Fruit fly (Drosophila melanogaster) whole organism, wandering third instar larva: Measurements from ENCODE around the gene mbo.

Source experiments
- Abd-B ChIP-seq: fragments of >200 bp; optimal IDR thresholded peaks from 2 replicates; lab custom pipeline; 2017; ENCODE audit warnings: missing biosample characterization, missing genetic modification characterization
- CG32264 ChIP-seq: fragments of 200-800 bp; sonication (Bioruptor generic); optimal IDR thresholded peaks from 2 replicates; lab custom pipeline; 2016; ENCODE audit warnings: missing biosample characterization, missing genetic modification characterization
- CG9705 ChIP-seq: fragments of 200-800 bp; sonication (Bioruptor generic); optimal IDR thresholded peaks from 2 replicates; lab custom pipeline; 2018; ENCODE audit warnings: missing biosample characterization, mild to moderate bottlenecking, missing genetic modification characterization
- CrebA ChIP-seq: fragments of 200-800 bp; sonication (Bioruptor generic); optimal IDR thresholded peaks from 2 replicates; lab custom pipeline; 2016; ENCODE audit warnings: missing biosample characterization, mild to moderate bottlenecking, missing genetic modification characterization, borderline replicate concordance
- Dfd ChIP-seq: fragments of >200 bp; optimal IDR thresholded peaks from 2 replicates; lab custom pipeline; 2017; ENCODE audit warnings: missing biosample characterization, missing genetic modification characterization
- Dif ChIP-seq: fragments of 200-275, 200-300 bp; sonication (Bioruptor generic); optimal IDR thresholded peaks from 2 replicates; lab custom pipeline; 2018; ENCODE audit warnings: missing biosample characterization, missing genetic modification characterization; ENCODE audit not compliant: partially characterized antibody
- GATAd ChIP-seq: sonication (Bioruptor generic); optimal IDR thresholded peaks from 2 replicates; lab custom pipeline; 2016; ENCODE audit warnings: missing biosample characterization, missing genetic modification characterization
- HLH106 ChIP-seq: fragments of 200-800 bp; optimal IDR thresholded peaks from 3 replicates; lab custom pipeline; 2019; ENCODE audit warnings: missing biosample characterization, mild to moderate bottlenecking, missing genetic modification characterization, moderate library complexity
- Hnf4 ChIP-seq: fragments of 200-800 bp; sonication (Bioruptor generic); optimal IDR thresholded peaks from 2 replicates; lab custom pipeline; 2016; ENCODE audit warnings: missing biosample characterization, mild to moderate bottlenecking, missing genetic modification characterization
- Hr78 ChIP-seq: fragments of >200 bp; optimal IDR thresholded peaks from 2 replicates; lab custom pipeline; 2017; ENCODE audit warnings: missing biosample characterization, missing genetic modification characterization
- Hr83 ChIP-seq: fragments of 200-300 bp; sonication (Bioruptor generic); optimal IDR thresholded peaks from 2 replicates; lab custom pipeline; 2016; ENCODE audit warnings: missing biosample characterization, mild to moderate bottlenecking, missing genetic modification characterization, moderate library complexity; ENCODE audit not compliant: poor library complexity, severe bottlenecking
- Jra ChIP-seq: sonication (Bioruptor generic); optimal IDR thresholded peaks from 2 replicates; lab custom pipeline; 2016; ENCODE audit warnings: missing biosample characterization, missing genetic modification characterization
- Mio ChIP-seq: sonication (Bioruptor generic); optimal IDR thresholded peaks from 2 replicates; lab custom pipeline; 2016; ENCODE audit warnings: missing biosample characterization, missing genetic modification characterization
- Myc ChIP-seq: fragments of >200 bp; optimal IDR thresholded peaks from 2 replicates; lab custom pipeline; 2017
- N ChIP-seq: fragments of >200 bp; optimal IDR thresholded peaks from 2 replicates; lab custom pipeline; 2018; ENCODE audit warnings: missing biosample characterization, missing external identifiers, missing genetic modification characterization
- OdsH ChIP-seq: fragments of 200-800 bp; sonication (Bioruptor generic); optimal IDR thresholded peaks from 2 replicates; lab custom pipeline; 2016; ENCODE audit warnings: missing biosample characterization, mild to moderate bottlenecking, missing genetic modification characterization
- Rel ChIP-seq, 2 experiments: fragments of 200-800 bp; sonication (Bioruptor generic) in 1 of 2; optimal IDR thresholded peaks; 2 replicates in 1 of 2; 3 replicates in 1 of 2; lab custom pipeline; 2016 to 2019; ENCODE audit warnings: mild to moderate bottlenecking in 2 of 2, missing biosample characterization in 2 of 2, missing genetic modification characterization in 2 of 2, moderate library complexity in 1 of 2
- Sp1 ChIP-seq: fragments of 200-800 bp; sonication (Bioruptor generic); optimal IDR thresholded peaks from 3 replicates; lab custom pipeline; 2019; ENCODE audit warnings: missing biosample characterization, mild to moderate bottlenecking, missing genetic modification characterization, moderate library complexity
- Vsx2 ChIP-seq: fragments of 200-300, 225-300 bp; sonication (Bioruptor generic); optimal IDR thresholded peaks from 2 replicates; lab custom pipeline; 2018; ENCODE audit warnings: missing biosample characterization, missing genetic modification characterization; ENCODE audit not compliant: partially characterized antibody
- br ChIP-seq: fragments of 200-800 bp; sonication (Bioruptor generic); optimal IDR thresholded peaks from 2 replicates; lab custom pipeline; 2016; ENCODE audit warnings: missing biosample characterization, missing genetic modification characterization
- brk ChIP-seq: fragments of 200-800 bp; sonication (Bioruptor generic); optimal IDR thresholded peaks from 2 replicates; lab custom pipeline; 2016; ENCODE audit warnings: missing biosample characterization, mild to moderate bottlenecking, missing genetic modification characterization
- dl ChIP-seq, 2 experiments: fragments of 175-275, 200-275 bp in 1 of 2; fragments of 200-275 bp in 1 of 2; sonication (Bioruptor generic); optimal IDR thresholded peaks; lab custom pipeline; 2018; ENCODE audit warnings: mild to moderate bottlenecking in 2 of 2, missing biosample characterization in 2 of 2, missing genetic modification characterization in 2 of 2, moderate library complexity in 2 of 2; ENCODE audit not compliant: partially characterized antibody in 2 of 2, insufficient read depth in 1 of 2
- dmrt93B ChIP-seq: fragments of 200-800 bp; sonication (Bioruptor generic); optimal IDR thresholded peaks from 2 replicates; lab custom pipeline; 2018; ENCODE audit warnings: missing biosample characterization, mild to moderate bottlenecking, missing genetic modification characterization
- dsf ChIP-seq: sonication (Bioruptor generic); optimal IDR thresholded peaks from 2 replicates; lab custom pipeline; 2016; ENCODE audit warnings: missing biosample characterization, missing genetic modification characterization, borderline replicate concordance
- ey ChIP-seq: fragments of 200-800 bp; sonication (Bioruptor generic); optimal IDR thresholded peaks from 2 replicates; lab custom pipeline; 2016; ENCODE audit warnings: missing biosample characterization, missing genetic modification characterization
- foxo ChIP-seq, 2 experiments: fragments of 200-800 bp; sonication (Bioruptor generic); optimal IDR thresholded peaks; 2 replicates in 1 of 2; 3 replicates in 1 of 2; lab custom pipeline; 2016 to 2017; ENCODE audit warnings: missing biosample characterization in 2 of 2, missing genetic modification characterization in 2 of 2
- fru ChIP-seq: fragments of 200-800 bp; sonication (Bioruptor generic); optimal IDR thresholded peaks from 3 replicates; lab custom pipeline; 2016; ENCODE audit warnings: missing biosample characterization, mild to moderate bottlenecking, missing genetic modification characterization
- h ChIP-seq: fragments of 200-800 bp; sonication (Bioruptor generic); optimal IDR thresholded peaks from 3 replicates; lab custom pipeline; 2016; ENCODE audit warnings: missing biosample characterization, mild to moderate bottlenecking, missing genetic modification characterization
- jim ChIP-seq: fragments of 175-275, 200-325 bp; sonication (Bioruptor generic); optimal IDR thresholded peaks from 2 replicates; lab custom pipeline; 2016; ENCODE audit warnings: missing biosample characterization, mild to moderate bottlenecking, missing genetic modification characterization
- lola ChIP-seq: fragments of >200 bp; optimal IDR thresholded peaks from 2 replicates; lab custom pipeline; 2017; ENCODE audit warnings: missing biosample characterization, missing genetic modification characterization
- pan ChIP-seq: fragments of >200 bp; optimal IDR thresholded peaks from 2 replicates; lab custom pipeline; 2017
- psq ChIP-seq: fragments of 200-800 bp; sonication (Bioruptor generic); optimal IDR thresholded peaks from 3 replicates; lab custom pipeline; 2017; ENCODE audit warnings: missing biosample characterization, mild to moderate bottlenecking, missing genetic modification characterization, moderate library complexity
- rgr ChIP-seq: fragments of 200-800 bp; sonication (Bioruptor generic); optimal IDR thresholded peaks from 3 replicates; lab custom pipeline; 2016; ENCODE audit warnings: missing biosample characterization, mild to moderate bottlenecking, missing genetic modification characterization
- sage ChIP-seq: fragments of 200-800 bp; sonication (Bioruptor generic); optimal IDR thresholded peaks from 2 replicates; lab custom pipeline; 2016; ENCODE audit warnings: missing biosample characterization, mild to moderate bottlenecking, missing genetic modification characterization
- sv ChIP-seq: fragments of 200-800 bp; sonication (Bioruptor generic); optimal IDR thresholded peaks from 3 replicates; lab custom pipeline; 2016; ENCODE audit warnings: missing biosample characterization, missing genetic modification characterization
- tai ChIP-seq: sonication (Bioruptor generic); optimal IDR thresholded peaks from 2 replicates; lab custom pipeline; 2016; ENCODE audit warnings: missing biosample characterization, missing genetic modification characterization
- usp ChIP-seq: fragments of >200 bp; optimal IDR thresholded peaks from 2 replicates; lab custom pipeline; 2017; ENCODE audit warnings: missing biosample characterization, missing genetic modification characterization
- woc ChIP-seq: sonication (Bioruptor generic); optimal IDR thresholded peaks from 2 replicates; lab custom pipeline; 2016; ENCODE audit warnings: missing biosample characterization, mild to moderate bottlenecking, missing genetic modification characterization

mbo gene

dm6 chr3R:12678850-12679249 is at the start of gene mbo:
Gene mbo, minus strand, starts transcription at chr3R:12679052.
- no peak for TF ChIP-seq usp
- TF ChIP-seq Rel (GFP tag; optimal IDR thresholded peaks at IDR 0.05; lab: Kevin White, UChicago): no peak
- TF ChIP-seq Rel (tag; optimal IDR thresholded peaks at IDR 0.05; lab: Kevin White, UChicago): no peak
- TF ChIP-seq CG9705: no peak
- TF ChIP-seq ey (GFP tag; lab: Kevin White, UChicago): no peak
- TF ChIP-seq Dif: no peak

- TF ChIP-seq Rel (GFP tag; optimal IDR thresholded peaks at IDR 0.05; lab: Kevin White, UChicago): no peak
- no peak for TF ChIP-seq Rel (tag; optimal IDR thresholded peaks at IDR 0.05; lab: Kevin White, UChicago)
- TF ChIP-seq h (GFP tag; lab: Kevin White, UChicago): peak; percentile 17
- TF ChIP-seq foxo (GFP tag; optimal IDR thresholded peaks at IDR 0.05; lab: Kevin White, UChicago): peak in 1 of 2 experiments; percentile 36
- TF ChIP-seq sv (GFP tag; lab: Kevin White, UChicago): peak; percentile 3
- TF ChIP-seq fru (GFP tag; lab: Kevin White, UChicago): peak; percentile 3
- TF ChIP-seq, all 38 proteins: peak for 4
These were observed 49.2 kb upstream of the mbo start for dm6 chr3R:12727944-12728649.

- TF ChIP-seq dl (GFP tag; optimal IDR thresholded peaks at IDR 0.05; lab: Kevin White, UChicago; ENCODE audit: insufficient read depth in 1 of 2, partially characterized antibody in 2 of 2) (no peak), CG9705 (no peak), ey (GFP tag; lab: Kevin White, UChicago) (no peak), Vsx2 (no peak), OdsH (peak; percentile 9), woc (GFP tag; lab: Kevin White, UChicago) (no peak), sage (GFP tag; lab: Kevin White, UChicago) (peak; percentile 24), Dfd (GFP tag; lab: Kevin White, UChicago) (no peak), Myc (peak; percentile 54), CG32264 (GFP tag; lab: Kevin White, UChicago) (no peak), dmrt93B (GFP tag; lab: Kevin White, UChicago) (no peak), fru (GFP tag; lab: Kevin White, UChicago) (no peak), HLH106 (tag; lab: Kevin White, UChicago) (no peak), CrebA (peak; percentile 34), sv (GFP tag; lab: Kevin White, UChicago) (no peak), Hr78 (GFP tag; lab: Kevin White, UChicago) (no peak), pan (lab: Kevin White, UChicago) (no peak), dsf (GFP tag; lab: Kevin White, UChicago) (no peak), h (GFP tag; lab: Kevin White, UChicago) (peak; percentile 25), Dif (no peak), brk (GFP tag; lab: Kevin White, UChicago) (peak; percentile 71), tai (GFP tag; lab: Kevin White, UChicago) (no peak), br (GFP tag; lab: Kevin White, UChicago) (peak; percentile 19), Rel (GFP tag; optimal IDR thresholded peaks at IDR 0.05; lab: Kevin White, UChicago) (no peak), Rel (tag; optimal IDR thresholded peaks at IDR 0.05; lab: Kevin White, UChicago) (no peak), Sp1 (GFP tag; lab: Kevin White, UChicago) (no peak), Abd-B (GFP tag; lab: Kevin White, UChicago) (no peak), rgr (GFP tag; lab: Kevin White, UChicago) (peak; percentile 16), N (GFP tag; lab: Kevin White, UChicago) (no peak), foxo (GFP tag; optimal IDR thresholded peaks at IDR 0.05; lab: Kevin White, UChicago) (peak in 1 of 2 experiments; percentile 2), Jra (no peak), usp (no peak), GATAd (GFP tag; lab: Kevin White, UChicago) (no peak), Hr83 (GFP tag; lab: Kevin White, UChicago) (peak; percentile 45), psq (no peak), lola (GFP tag; lab: Kevin White, UChicago) (no peak), Hnf4 (GFP tag; lab: Kevin White, UChicago) (peak; percentile 8), jim (no peak), Mio (GFP tag; lab: Kevin White, UChicago) (no peak)
These were observed 44.9 kb upstream of the mbo start for dm6 chr3R:12723759-12724158.
